Fruit fly (Drosophila melanogaster): ENCODE results near the gene IP3K1.

The IP3K1 gene

dm6 chr2L:9779754-9780153 is 2.4 kb upstream of the IP3K1 start:
- TF ChIP-seq CG9948 (tag; optimal IDR thresholded peaks at IDR 0.05) (no peak), CG34367 (tag; optimal IDR thresholded peaks at IDR 0.05) (no peak), gl (tag; optimal IDR thresholded peaks at IDR 0.05) (peak; percentile 0), CG8301 (tag; optimal IDR thresholded peaks at IDR 0.05) (no peak), EcR (GFP tag; optimal IDR thresholded peaks at IDR 0.05) (peak; percentile 15)

DNA sequence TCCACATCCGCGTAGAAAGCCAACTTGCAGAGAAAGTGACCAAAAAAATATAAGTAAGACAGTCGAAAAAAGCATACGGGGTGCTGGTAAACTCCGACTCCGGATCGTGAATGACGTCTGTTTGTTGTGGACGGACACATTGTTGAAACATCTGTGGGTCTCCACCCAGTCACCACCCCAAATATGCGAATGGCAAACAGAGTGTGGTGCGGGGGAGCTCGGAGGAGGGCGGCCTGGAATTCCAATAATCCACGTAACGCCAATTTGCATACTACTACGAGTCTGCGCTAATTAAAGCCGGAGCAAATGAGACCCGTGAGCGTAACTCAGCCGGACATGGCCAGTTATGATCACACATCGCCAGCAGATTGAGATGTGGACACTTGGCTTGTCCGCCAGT is 946 bp downstream of the IP3K1 start:
- TF ChIP-seq Pif1B (GFP tag; optimal IDR thresholded peaks at IDR 0.05), result no peak
- TF ChIP-seq D1 (tag; optimal IDR thresholded peaks at IDR 0.05), result no peak
- no peak for TF ChIP-seq Pif1A (GFP tag; optimal IDR thresholded peaks at IDR 0.05)
- no peak for TF ChIP-seq CG14655 (GFP tag; optimal IDR thresholded peaks at IDR 0.05)
- TF ChIP-seq gl (tag; optimal IDR thresholded peaks at IDR 0.05), result no peak
- TF ChIP-seq rn (GFP tag; IDR thresholded peaks at IDR 0.05), result no peak
- no peak for TF ChIP-seq fd96Ca (GFP tag; IDR thresholded peaks at IDR 0.05)
- TF ChIP-seq Ets98B (GFP tag; IDR thresholded peaks at IDR 0.05), result no peak
- TF ChIP-seq CG8159 (tag; optimal IDR thresholded peaks at IDR 0.05), result no peak

DNA sequence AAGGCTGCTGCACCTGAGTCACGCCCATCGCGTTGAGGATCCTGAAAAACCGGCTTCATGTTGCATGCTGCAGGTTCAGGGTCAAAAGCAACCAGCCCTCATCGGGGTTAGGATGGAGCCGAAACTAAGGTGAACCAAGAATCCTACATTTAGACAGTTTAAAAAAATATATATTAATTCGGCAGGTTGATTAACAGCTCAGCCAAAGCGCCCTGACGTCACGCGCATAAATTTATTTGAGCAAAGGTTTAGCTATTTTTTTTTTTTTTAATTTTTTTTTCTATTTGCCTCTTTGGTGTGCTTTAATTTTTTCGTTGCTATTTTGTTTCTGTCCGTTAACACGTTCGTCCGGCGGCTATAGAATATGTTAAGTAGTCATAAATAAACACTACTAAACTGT is 2.3 kb downstream of the IP3K1 start:
- TF ChIP-seq Snoo (tag; optimal IDR thresholded peaks at IDR 0.05), result no peak
- TF ChIP-seq CG32121 (GFP tag; IDR thresholded peaks at IDR 0.05), result no peak
- no peak for TF ChIP-seq CG10348 (GFP tag; IDR thresholded peaks at IDR 0.05)
- peak; percentile 5 for TF ChIP-seq D1 (tag; optimal IDR thresholded peaks at IDR 0.05)
- no peak for TF ChIP-seq CG17806 (tag; optimal IDR thresholded peaks at IDR 0.05)
- TF ChIP-seq EcR (GFP tag; optimal IDR thresholded peaks at IDR 0.05), result no peak
- TF ChIP-seq CG8159 (tag; optimal IDR thresholded peaks at IDR 0.05), result peak; percentile 91

DNA sequence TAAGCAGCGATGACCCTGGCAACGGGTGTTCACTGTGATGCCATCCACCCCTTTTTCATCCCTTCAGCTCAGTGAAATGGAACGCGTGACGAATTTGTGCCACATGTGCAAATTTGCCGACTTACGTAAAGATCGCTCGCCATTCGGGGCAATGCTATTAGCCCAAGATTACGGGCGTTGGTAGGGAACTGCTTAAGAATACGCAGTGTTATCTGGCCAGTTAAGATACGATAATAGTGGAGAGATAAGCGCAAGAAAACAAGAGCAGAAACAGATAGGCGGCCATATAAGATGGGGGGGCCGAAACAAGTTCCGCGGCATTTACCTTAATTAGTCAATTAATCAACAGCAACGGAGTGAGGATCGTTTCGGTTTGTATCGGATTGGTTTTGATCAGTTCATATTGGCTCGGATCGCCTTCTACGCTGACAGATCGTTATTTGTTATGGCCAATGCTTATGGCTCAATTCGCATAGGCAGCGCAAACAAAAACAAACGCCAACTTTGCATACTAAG is 3.8 kb downstream of the IP3K1 start:
- TF ChIP-seq CG4496 (GFP tag; IDR thresholded peaks at IDR 0.05) (no peak), EcR (GFP tag; optimal IDR thresholded peaks at IDR 0.05) (peak; percentile 88)

DNA sequence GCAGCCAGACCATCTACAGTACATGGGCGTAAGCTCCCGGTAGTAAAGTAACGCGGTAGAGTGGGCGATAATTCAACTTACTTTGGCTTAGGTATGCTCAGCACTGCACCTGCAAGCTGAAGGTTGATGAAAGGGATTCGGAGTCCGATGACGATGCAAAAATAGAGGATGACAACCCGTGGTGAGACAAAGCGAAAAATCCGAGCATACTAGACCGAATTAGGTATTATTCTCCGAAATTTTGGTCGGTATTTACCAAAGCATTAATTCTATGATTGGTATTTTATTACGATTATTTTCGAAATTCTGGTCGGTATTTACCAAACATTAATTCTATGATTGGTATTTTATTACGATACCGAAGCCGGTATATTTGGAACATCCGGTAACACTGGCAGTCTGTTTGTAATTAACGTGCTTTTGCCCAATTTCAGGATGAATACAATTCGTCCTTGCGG is 8.4 kb downstream of the IP3K1 start, which contains the start of gene CG4036:
TSS of gene CG4036 (plus strand) at position 348 of the 458 bp plus-strand sequence.
- TF ChIP-seq rn (GFP tag; IDR thresholded peaks at IDR 0.05), result no peak
- no peak for TF ChIP-seq CG14655 (GFP tag; optimal IDR thresholded peaks at IDR 0.05)
- TF ChIP-seq EcR (GFP tag; optimal IDR thresholded peaks at IDR 0.05), result peak; percentile 38
- TF ChIP-seq CG32121 (GFP tag; IDR thresholded peaks at IDR 0.05), result peak; percentile 32; the same call in 1 of the 2 replicates

dm6 chr2L:9792945-9793344 is 10.8 kb downstream of the IP3K1 start, which contains the start of gene CG13123:
Gene CG13123, minus strand, starts transcription at chr2L:9793107.
- TF ChIP-seq D1 (tag; optimal IDR thresholded peaks at IDR 0.05) (peak; percentile 54), CG4496 (GFP tag; IDR thresholded peaks at IDR 0.05) (no peak)

dm6 chr2L:9828867-9829266 is 46.7 kb downstream of the IP3K1 start:
- TF ChIP-seq fd96Ca (GFP tag; IDR thresholded peaks at IDR 0.05) (peak; percentile 61), CG12605 (GFP tag; IDR thresholded peaks at IDR 0.05) (no peak), CG13204 (GFP tag; optimal IDR thresholded peaks at IDR 0.05) (peak; percentile 32), CG32121 (GFP tag; IDR thresholded peaks at IDR 0.05) (no peak), Snoo (tag; optimal IDR thresholded peaks at IDR 0.05) (peak; percentile 75), CG15710 (tag; optimal IDR thresholded peaks at IDR 0.05) (peak; percentile 77), CG14655 (GFP tag; optimal IDR thresholded peaks at IDR 0.05) (peak; percentile 60), CG4496 (GFP tag; IDR thresholded peaks at IDR 0.05) (peak; percentile 65; the same call in 2 of the 3 replicates), Pif1A (GFP tag; optimal IDR thresholded peaks at IDR 0.05) (peak; percentile 47), CG8159 (tag; optimal IDR thresholded peaks at IDR 0.05) (peak; percentile 73), CG8301 (tag; optimal IDR thresholded peaks at IDR 0.05) (no peak), CG9948 (tag; optimal IDR thresholded peaks at IDR 0.05) (peak; percentile 65), CG34367 (tag; optimal IDR thresholded peaks at IDR 0.05) (peak; percentile 55), Ets98B (GFP tag; IDR thresholded peaks at IDR 0.05) (no peak), Pif1B (GFP tag; optimal IDR thresholded peaks at IDR 0.05) (peak; percentile 50)

DNA sequence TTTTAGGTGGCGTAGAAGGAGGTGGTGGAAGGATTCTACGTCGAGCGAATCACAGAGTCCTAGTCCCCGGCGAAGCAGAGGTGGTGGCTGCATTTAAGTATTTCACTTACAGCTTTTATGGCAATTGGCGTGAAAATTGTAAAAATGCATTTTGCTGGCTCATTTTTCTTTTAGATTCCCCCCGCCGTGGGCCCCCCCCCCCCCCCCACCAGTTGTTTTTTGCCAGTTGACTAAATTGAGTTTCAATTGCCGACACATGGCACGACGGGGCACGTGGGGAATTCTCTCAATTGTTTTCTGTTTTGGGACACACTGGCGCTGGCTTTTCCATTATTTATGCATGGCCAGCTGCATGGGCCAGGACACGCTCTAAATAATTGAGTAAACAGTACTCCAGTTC is 54.6 kb downstream of the IP3K1 start:
- TF ChIP-seq CG17806 (tag; optimal IDR thresholded peaks at IDR 0.05), result no peak
- no peak for TF ChIP-seq Ets98B (GFP tag; IDR thresholded peaks at IDR 0.05)
- no peak for TF ChIP-seq CG4496 (GFP tag; IDR thresholded peaks at IDR 0.05)
- TF ChIP-seq gl (tag; optimal IDR thresholded peaks at IDR 0.05), result no peak
- TF ChIP-seq Pif1B (GFP tag; optimal IDR thresholded peaks at IDR 0.05), result no peak
- no peak for TF ChIP-seq rn (GFP tag; IDR thresholded peaks at IDR 0.05)
- no peak for TF ChIP-seq CG8159 (tag; optimal IDR thresholded peaks at IDR 0.05)
- TF ChIP-seq CG13204 (GFP tag; optimal IDR thresholded peaks at IDR 0.05), result no peak
- TF ChIP-seq CG9948 (tag; optimal IDR thresholded peaks at IDR 0.05), result no peak
- TF ChIP-seq fd96Ca (GFP tag; IDR thresholded peaks at IDR 0.05), result no peak
- no peak for TF ChIP-seq EcR (GFP tag; optimal IDR thresholded peaks at IDR 0.05)
- no peak for TF ChIP-seq CG34367 (tag; optimal IDR thresholded peaks at IDR 0.05)
